Fruit fly (Drosophila melanogaster) whole organism, embryonic: ENCODE data around the gene Ns4.

ENCODE experiments used
- Abd-B ChIP-seq: fragments of 200-800 bp; sonication (Bioruptor generic); optimal IDR thresholded peaks from 2 replicates; lab custom pipeline; 2018; ENCODE audit warnings: missing biosample characterization, mild to moderate bottlenecking, missing genetic modification characterization, moderate library complexity
- Adf1 ChIP-seq: fragments of 200-800 bp; sonication (Bioruptor generic); IDR thresholded peaks from 2 replicates; pipeline ENCODE4 v1.3.6; 2022; ENCODE audit warnings: missing biosample characterization, missing genetic modification characterization
- Bteb2 ChIP-seq: fragments of 200-800 bp; sonication (Bioruptor generic); optimal IDR thresholded peaks from 2 replicates; lab custom pipeline; 2016; ENCODE audit warnings: missing biosample characterization, missing genetic modification characterization
- CG10543 ChIP-seq: fragments of 200-800 bp; sonication (Bioruptor generic); optimal IDR thresholded peaks from 3 replicates; lab custom pipeline; 2017; ENCODE audit warnings: missing biosample characterization, mild to moderate bottlenecking, missing genetic modification characterization, moderate library complexity
- CG11398 ChIP-seq: fragments of 200-800 bp; sonication (Bioruptor generic); optimal IDR thresholded peaks from 2 replicates; lab custom pipeline; 2016; ENCODE audit warnings: missing biosample characterization, missing genetic modification characterization
- CG11695 ChIP-seq: fragments of 200-800 bp; sonication (Bioruptor generic); IDR thresholded peaks from 3 replicates; pipeline ENCODE4 v1.3.6; 2022; ENCODE audit warnings: missing biosample characterization, missing genetic modification characterization
- CG12071 ChIP-seq: fragments of 200-800 bp; sonication (Bioruptor generic); optimal IDR thresholded peaks from 3 replicates; lab custom pipeline; 2018; ENCODE audit warnings: missing biosample characterization, mild to moderate bottlenecking, missing genetic modification characterization
- CG12104 ChIP-seq: fragments of 200-800 bp; sonication (Bioruptor generic); optimal IDR thresholded peaks from 3 replicates; lab custom pipeline; 2016; ENCODE audit warnings: missing biosample characterization, missing genetic modification characterization
- CG12219 ChIP-seq: fragments of 200-800 bp; sonication (Bioruptor generic); optimal IDR thresholded peaks from 3 replicates; lab custom pipeline; 2018; ENCODE audit warnings: missing biosample characterization, mild to moderate bottlenecking, missing genetic modification characterization
- CG12236 ChIP-seq: fragments of 200-800 bp; sonication (Bioruptor generic); optimal IDR thresholded peaks from 2 replicates; lab custom pipeline; 2016; ENCODE audit warnings: missing biosample characterization, missing genetic modification characterization
- CG13424 ChIP-seq: fragments of 200-800 bp; sonication (Bioruptor generic); optimal IDR thresholded peaks from 2 replicates; lab custom pipeline; 2019; ENCODE audit warnings: missing biosample characterization, mild to moderate bottlenecking, missing genetic modification characterization, moderate library complexity
- CG15011 ChIP-seq: fragments of 200-800 bp; sonication (Bioruptor generic); optimal IDR thresholded peaks from 3 replicates; lab custom pipeline; 2018; ENCODE audit warnings: missing biosample characterization, mild to moderate bottlenecking, missing genetic modification characterization
- CG16863 ChIP-seq: fragments of 200-800 bp; sonication (Bioruptor generic); optimal IDR thresholded peaks from 3 replicates; lab custom pipeline; 2016; ENCODE audit warnings: missing biosample characterization, missing genetic modification characterization
- CG17186 ChIP-seq: fragments of 200-800 bp; sonication (Bioruptor generic); optimal IDR thresholded peaks from 3 replicates; lab custom pipeline; 2017; ENCODE audit warnings: missing biosample characterization, missing genetic modification reagents, missing genetic modification characterization
- CG17568 ChIP-seq: fragments of 200-800 bp; sonication (Bioruptor generic); optimal IDR thresholded peaks from 2 replicates; lab custom pipeline; 2018; ENCODE audit warnings: missing biosample characterization, mild to moderate bottlenecking, missing genetic modification characterization, moderate library complexity
- CG18619 ChIP-seq: fragments of 200-800 bp; sonication (Bioruptor generic); optimal IDR thresholded peaks from 3 replicates; lab custom pipeline; 2017; ENCODE audit warnings: missing biosample characterization, mild to moderate bottlenecking, missing genetic modification characterization
- CG2116 ChIP-seq: fragments of 200-800 bp; sonication (Bioruptor generic); optimal IDR thresholded peaks from 3 replicates; lab custom pipeline; 2018; ENCODE audit warnings: missing biosample characterization, mild to moderate bottlenecking, missing genetic modification characterization
- CG2875 ChIP-seq: fragments of 200-800 bp; sonication (Bioruptor generic); optimal IDR thresholded peaks from 2 replicates; lab custom pipeline; 2017; ENCODE audit warnings: missing biosample characterization, mild to moderate bottlenecking, missing genetic modification characterization, missing genetic modification reagents
- CG31365 ChIP-seq: fragments of 200-800 bp; sonication (Bioruptor generic); optimal IDR thresholded peaks from 2 replicates; lab custom pipeline; 2018; ENCODE audit warnings: missing biosample characterization, mild to moderate bottlenecking, missing genetic modification characterization
- CG3163 ChIP-seq: fragments of 200-800 bp; sonication (Bioruptor generic); optimal IDR thresholded peaks from 3 replicates; lab custom pipeline; 2016; ENCODE audit warnings: missing biosample characterization, missing genetic modification characterization
- CG33213 ChIP-seq: fragments of 200-800 bp; sonication (Bioruptor generic); optimal IDR thresholded peaks from 3 replicates; lab custom pipeline; 2016; ENCODE audit warnings: missing biosample characterization, missing genetic modification characterization
- CG3995 ChIP-seq: fragments of 200-800 bp; sonication (Bioruptor generic); optimal IDR thresholded peaks from 3 replicates; lab custom pipeline; 2016; ENCODE audit warnings: missing biosample characterization, missing genetic modification characterization
- CG4282 ChIP-seq: fragments of 200-800 bp; sonication (Bioruptor generic); optimal IDR thresholded peaks from 2 replicates; lab custom pipeline; 2016; ENCODE audit warnings: missing biosample characterization, missing genetic modification characterization
- CG4707 ChIP-seq: fragments of 200-800 bp; sonication (Bioruptor generic); optimal IDR thresholded peaks from 2 replicates; lab custom pipeline; 2018; ENCODE audit warnings: missing biosample characterization, mild to moderate bottlenecking, missing genetic modification characterization, moderate library complexity
- CG7839 ChIP-seq: fragments of 200-800 bp; sonication (Bioruptor generic); optimal IDR thresholded peaks from 3 replicates; lab custom pipeline; 2018; ENCODE audit warnings: missing biosample characterization, mild to moderate bottlenecking, missing genetic modification characterization, moderate library complexity
- Camta ChIP-seq: fragments of 200-800 bp; sonication (Bioruptor generic); optimal IDR thresholded peaks from 2 replicates; lab custom pipeline; 2016; ENCODE audit warnings: missing biosample characterization, missing genetic modification characterization
- Dbx ChIP-seq: fragments of 200-800 bp; sonication (Bioruptor generic); IDR thresholded peaks from 3 replicates; pipeline ENCODE4 v1.3.6; 2022; ENCODE audit warnings: missing biosample characterization, missing genetic modification characterization
- Doc2 ChIP-seq: fragments of 200-800 bp; sonication (Bioruptor generic); IDR thresholded peaks from 2 replicates; pipeline ENCODE4 v1.3.6; 2022; ENCODE audit warnings: missing biosample characterization, missing genetic modification characterization
- Ets97D ChIP-seq: fragments of 200-800 bp; sonication (Bioruptor generic); optimal IDR thresholded peaks from 3 replicates; lab custom pipeline; 2016; ENCODE audit warnings: missing biosample characterization, missing genetic modification characterization
- Poxn ChIP-seq: fragments of 200-800 bp; sonication (Bioruptor generic); IDR thresholded peaks from 2 replicates; pipeline ENCODE4 v1.3.6; 2022; ENCODE audit warnings: missing biosample characterization, missing genetic modification characterization
- Ravus ChIP-seq: fragments of 200-800 bp; sonication (Bioruptor generic); IDR thresholded peaks from 2 replicates; pipeline ENCODE4 v1.3.6; 2022; ENCODE audit warnings: missing biosample characterization, missing genetic modification characterization
- Sry-δ ChIP-seq: fragments of 200-800 bp; sonication (Bioruptor generic); optimal IDR thresholded peaks from 2 replicates; lab custom pipeline; 2016; ENCODE audit warnings: missing biosample characterization, missing genetic modification characterization
- Trl ChIP-seq, 3 experiments: fragments of >200 bp in 2 of 3; fragments of 200-800 bp in 1 of 3; sonication (Bioruptor generic) in 1 of 3; optimal IDR thresholded peaks; 2 replicates in 1 of 3; 3 replicates in 2 of 3; lab custom pipeline; 2016 to 2017; ENCODE audit warnings: missing biosample characterization in 1 of 3, missing genetic modification characterization in 1 of 3
- chn ChIP-seq: fragments of 200-800 bp; sonication (Bioruptor generic); optimal IDR thresholded peaks from 2 replicates; lab custom pipeline; 2016; ENCODE audit warnings: missing biosample characterization, missing genetic modification characterization
- croc ChIP-seq: fragments of 200-800 bp; sonication (Bioruptor generic); conservative IDR thresholded peaks from 3 replicates; pipeline ENCODE4 v1.3.6; 2022; ENCODE audit warnings: missing biosample characterization, missing genetic modification characterization
- crol ChIP-seq: fragments of 200-800 bp; sonication (Bioruptor generic); IDR thresholded peaks from 2 replicates; pipeline ENCODE4 v1.3.6; 2022; ENCODE audit warnings: missing biosample characterization, missing genetic modification characterization
- cwo ChIP-seq: fragments of 200-800 bp; sonication (Bioruptor generic); optimal IDR thresholded peaks from 3 replicates; lab custom pipeline; 2017; ENCODE audit warnings: missing biosample characterization, missing genetic modification characterization, mild to moderate bottlenecking, moderate library complexity, missing genetic modification reagents
- ewg ChIP-seq: fragments of 200-800 bp; sonication (Bioruptor generic); optimal IDR thresholded peaks from 3 replicates; lab custom pipeline; 2017; ENCODE audit warnings: mild to moderate bottlenecking, missing biosample characterization, missing genetic modification reagents, missing genetic modification characterization
- eyg ChIP-seq: fragments of 200-800 bp; sonication (Bioruptor generic); optimal IDR thresholded peaks from 3 replicates; lab custom pipeline; 2016; ENCODE audit warnings: missing biosample characterization, missing genetic modification characterization
- ind ChIP-seq: fragments of 200-800 bp; sonication (Bioruptor generic); optimal IDR thresholded peaks from 3 replicates; lab custom pipeline; 2016; ENCODE audit warnings: missing biosample characterization, missing genetic modification characterization
- jigr1 ChIP-seq: fragments of 200-800 bp; sonication (Bioruptor generic); IDR thresholded peaks from 3 replicates; pipeline ENCODE4 v1.3.6; 2022; ENCODE audit warnings: missing biosample characterization, missing genetic modification characterization
- lbe ChIP-seq: fragments of 200-800 bp; sonication (Bioruptor generic); optimal IDR thresholded peaks from 2 replicates; lab custom pipeline; 2016; ENCODE audit warnings: missing biosample characterization, mild to moderate bottlenecking, missing genetic modification characterization
- maf-S ChIP-seq: fragments of 200-800 bp; sonication (Bioruptor generic); optimal IDR thresholded peaks from 2 replicates; lab custom pipeline; 2016; ENCODE audit warnings: missing biosample characterization, missing genetic modification characterization
- org-1 ChIP-seq: fragments of 200-800 bp; sonication (Bioruptor generic); optimal IDR thresholded peaks from 2 replicates; lab custom pipeline; 2017; ENCODE audit warnings: missing biosample characterization, missing genetic modification characterization
- pb ChIP-seq: fragments of 200-800 bp; sonication (Bioruptor generic); optimal IDR thresholded peaks from 3 replicates; lab custom pipeline; 2016; ENCODE audit warnings: missing biosample characterization, missing genetic modification characterization
- pros ChIP-seq: fragments of 200-800 bp; sonication (Bioruptor generic); optimal IDR thresholded peaks from 3 replicates; lab custom pipeline; 2019; ENCODE audit warnings: missing biosample characterization, mild to moderate bottlenecking, missing genetic modification characterization, moderate library complexity
- stwl ChIP-seq: fragments of 200-800 bp; sonication (Bioruptor generic); optimal IDR thresholded peaks from 3 replicates; lab custom pipeline; 2018; ENCODE audit warnings: missing biosample characterization, mild to moderate bottlenecking, missing genetic modification characterization, moderate library complexity
- tna ChIP-seq: fragments of 200-800 bp; sonication (Bioruptor generic); IDR thresholded peaks from 2 replicates; pipeline ENCODE4 v1.3.6; 2022; ENCODE audit warnings: missing biosample characterization, missing genetic modification characterization; ENCODE audit not compliant: partially characterized antibody
- ttk ChIP-seq: fragments of 200-800 bp; sonication (Bioruptor generic); IDR thresholded peaks from 2 replicates; pipeline ENCODE4 v2.1.2; 2022; ENCODE audit warnings: missing biosample characterization, missing genetic modification characterization
- twi ChIP-seq: fragments of 200-800 bp; optimal IDR thresholded peaks from 2 replicates; lab custom pipeline; 2019; ENCODE audit warnings: missing biosample characterization, mild to moderate bottlenecking, missing genetic modification characterization, moderate library complexity
- z ChIP-seq: fragments of 200-800 bp; sonication (Bioruptor generic); IDR thresholded peaks from 3 replicates; pipeline ENCODE4 v1.3.6; 2022; ENCODE audit warnings: missing biosample characterization, missing genetic modification characterization

Gene Ns4

dm6 chr2L:20780768-20781167 lies 28.5 kb downstream of the Ns4 start (continued):
- TF ChIP-seq Ravus (GFP tag; lab: Robert Waterston, UW) (no peak), Poxn (GFP tag; lab: Robert Waterston, UW) (no peak), CG2116 (GFP tag; lab: Kevin White, UChicago) (peak; percentile 22), CG2875 (GFP tag; lab: Kevin White, UChicago) (peak; percentile 76), pb (peak; percentile 24), CG33213 (GFP tag; lab: Kevin White, UChicago) (peak; percentile 61), Adf1 (GFP tag; lab: Robert Waterston, UW) (no peak), chn (GFP tag; lab: Kevin White, UChicago) (no peak), z (GFP tag; lab: Robert Waterston, UW) (no peak), CG7839 (tag; lab: Kevin White, UChicago) (peak; percentile 32), CG3995 (GFP tag; lab: Kevin White, UChicago) (no peak), Sry-δ (peak; percentile 0), twi (tag; lab: Kevin White, UChicago) (peak; percentile 65), eyg (GFP tag; lab: Kevin White, UChicago) (peak; percentile 48), Bteb2 (no peak), tna (GFP tag; lab: Robert Waterston, UW) (no peak), jigr1 (GFP tag; lab: Robert Waterston, UW) (no peak), CG17186 (no peak), CG13424 (tag; lab: Kevin White, UChicago) (peak; percentile 58), lbe (GFP tag; lab: Kevin White, UChicago) (peak; percentile 14), CG12219 (GFP tag; lab: Kevin White, UChicago) (peak; percentile 51), Dbx (GFP tag; lab: Robert Waterston, UW) (peak; percentile 11; the same call in 1 of the 3 replicates), CG4282 (GFP tag; lab: Kevin White, UChicago) (peak; percentile 3), Abd-B (GFP tag; lab: Kevin White, UChicago) (no peak), CG18619 (peak; percentile 77), ind (GFP tag; lab: Kevin White, UChicago) (peak; percentile 1), CG12071 (GFP tag; lab: Kevin White, UChicago) (peak; percentile 88), CG17568 (peak; percentile 79), ewg (GFP tag; lab: Kevin White, UChicago) (peak; percentile 47), CG11398 (peak; percentile 75), CG15011 (GFP tag; lab: Kevin White, UChicago) (peak; percentile 61), Camta (peak; percentile 30), croc (GFP tag; lab: Robert Waterston, UW) (no peak), CG11695 (no peak), cwo (peak; percentile 39), ttk (GFP tag; lab: Robert Waterston, UW) (0 out of 2 replicates have a peak, but pooled peaks have one; percentile 17), crol (GFP tag; lab: Robert Waterston, UW) (no peak), CG4707 (GFP tag; lab: Kevin White, UChicago) (peak; percentile 61), Doc2 (no peak), CG12104 (GFP tag; lab: Kevin White, UChicago) (peak; percentile 73), CG10543 (peak; percentile 81), maf-S (GFP tag; lab: Kevin White, UChicago) (peak; percentile 50), stwl (tag; lab: Kevin White, UChicago) (no peak), CG31365 (tag; lab: Kevin White, UChicago) (peak; percentile 58), pros (GFP tag; lab: Kevin White, UChicago) (no peak), CG12236 (GFP tag; lab: Kevin White, UChicago) (peak; percentile 51), CG3163 (no peak), Trl (optimal IDR thresholded peaks at IDR 0.05; lab: Kevin White, UChicago) (no peak), Trl (GFP tag; optimal IDR thresholded peaks at IDR 0.05; lab: Kevin White, UChicago) (peak; percentile 69), CG16863 (GFP tag; lab: Kevin White, UChicago) (peak; percentile 42), Ets97D (GFP tag; lab: Kevin White, UChicago) (no peak), org-1 (peak; percentile 80)
